Fruit fly (Drosophila melanogaster) whole organism, embryonic: Measurements from ENCODE around the gene Tmhs.

Source experiments
- Atf3 ChIP-seq: fragments of 200-800 bp; sonication (Bioruptor generic); optimal IDR thresholded peaks from 3 replicates; lab custom pipeline; 2016; ENCODE audit warnings: missing biosample characterization, missing genetic modification characterization
- B-H2 ChIP-seq: fragments of 200-800 bp; sonication (Bioruptor generic); optimal IDR thresholded peaks from 2 replicates; lab custom pipeline; 2018; ENCODE audit warnings: missing biosample characterization, mild to moderate bottlenecking, missing genetic modification characterization
- CG11504 ChIP-seq: fragments of 200-800 bp; sonication (Bioruptor generic); optimal IDR thresholded peaks from 3 replicates; lab custom pipeline; 2019; ENCODE audit warnings: missing biosample characterization, mild to moderate bottlenecking, missing genetic modification characterization, moderate library complexity
- CG13624 ChIP-seq: fragments of 200-800 bp; sonication (Bioruptor generic); optimal IDR thresholded peaks from 2 replicates; lab custom pipeline; 2016; ENCODE audit warnings: missing biosample characterization, missing genetic modification characterization
- CG14710 ChIP-seq: fragments of 200-800 bp; sonication (Bioruptor generic); optimal IDR thresholded peaks from 3 replicates; lab custom pipeline; 2019; ENCODE audit warnings: missing biosample characterization, mild to moderate bottlenecking, missing genetic modification characterization, moderate library complexity
- CG14860 ChIP-seq: fragments of 200-800 bp; sonication (Bioruptor generic); IDR thresholded peaks from 3 replicates; pipeline ENCODE4 v1.3.6; 2022; ENCODE audit warnings: missing biosample characterization, missing genetic modification characterization; ENCODE audit not compliant: partially characterized antibody
- CG15073 ChIP-seq: fragments of 200-800 bp; sonication (Bioruptor generic); optimal IDR thresholded peaks from 2 replicates; lab custom pipeline; 2016; ENCODE audit warnings: missing biosample characterization, missing genetic modification characterization
- CG33557 ChIP-seq: fragments of 200-800 bp; sonication (Bioruptor generic); optimal IDR thresholded peaks from 2 replicates; lab custom pipeline; 2019; ENCODE audit warnings: missing biosample characterization, mild to moderate bottlenecking, missing genetic modification characterization, moderate library complexity
- CG3726 ChIP-seq: fragments of 200-800 bp; sonication (Bioruptor generic); IDR thresholded peaks from 3 replicates; pipeline ENCODE4, ENCODE4 v1.3.6; 2022; ENCODE audit warnings: missing biosample characterization, missing genetic modification characterization
- CG42726 ChIP-seq: fragments of 200-800 bp; sonication (Bioruptor generic); IDR thresholded peaks from 2 replicates; pipeline ENCODE4 v1.3.6; 2022; ENCODE audit warnings: missing biosample characterization, missing genetic modification characterization; ENCODE audit not compliant: partially characterized antibody
- CG6175 ChIP-seq: fragments of 200-800 bp; sonication (Bioruptor generic); IDR thresholded peaks from 3 replicates; pipeline ENCODE4 v1.3.6; 2022; ENCODE audit warnings: missing biosample characterization, missing genetic modification characterization
- CG6254 ChIP-seq: fragments of 200-800 bp; sonication (Bioruptor generic); optimal IDR thresholded peaks from 3 replicates; lab custom pipeline; 2017; ENCODE audit warnings: mild to moderate bottlenecking, missing biosample characterization, missing genetic modification reagents, missing genetic modification characterization
- CG6272 ChIP-seq: fragments of 200-800 bp; sonication (Bioruptor generic); IDR thresholded peaks from 2 replicates; pipeline ENCODE4 v1.3.6; 2022; ENCODE audit warnings: missing biosample characterization, missing genetic modification characterization
- CG6683 ChIP-seq: fragments of 200-800 bp; sonication (Bioruptor generic); optimal IDR thresholded peaks from 2 replicates; lab custom pipeline; 2017; ENCODE audit warnings: missing biosample characterization, mild to moderate bottlenecking, missing genetic modification characterization, missing genetic modification reagents
- CG6854 ChIP-seq: fragments of 200-800 bp; sonication (Bioruptor generic); optimal IDR thresholded peaks from 3 replicates; lab custom pipeline; 2017; ENCODE audit warnings: missing biosample characterization, mild to moderate bottlenecking, missing genetic modification characterization
- CG8281 ChIP-seq: fragments of 200-800 bp; sonication (Bioruptor generic); optimal IDR thresholded peaks from 2 replicates; lab custom pipeline; 2018; ENCODE audit warnings: missing biosample characterization, mild to moderate bottlenecking, missing genetic modification characterization, moderate library complexity
- Dad ChIP-seq: fragments of 200-800 bp; sonication (Bioruptor generic); optimal IDR thresholded peaks from 3 replicates; lab custom pipeline; 2016; ENCODE audit warnings: missing biosample characterization, missing genetic modification characterization
- Dek ChIP-seq: fragments of 200-800 bp; sonication (Bioruptor generic); optimal IDR thresholded peaks from 3 replicates; lab custom pipeline; 2019; ENCODE audit warnings: missing biosample characterization, mild to moderate bottlenecking, missing genetic modification characterization, moderate library complexity
- Dip2 ChIP-seq: fragments of 200-800 bp; sonication (Bioruptor generic); IDR thresholded peaks from 2 replicates; pipeline ENCODE4 v1.3.6; 2022; ENCODE audit warnings: missing biosample characterization, missing genetic modification characterization
- Doc3 ChIP-seq: fragments of 200-800 bp; sonication (Bioruptor generic); IDR thresholded peaks from 3 replicates; pipeline ENCODE4 v1.3.6; 2022; ENCODE audit warnings: missing biosample characterization, missing genetic modification characterization; ENCODE audit not compliant: partially characterized antibody
- Eip74EF ChIP-seq, 2 experiments: fragments of 200-800 bp in 1 of 2; fragments of >200 bp in 1 of 2; sonication (Bioruptor generic) in 1 of 2; optimal IDR thresholded peaks; 2 replicates each; lab custom pipeline; 2017 to 2019; ENCODE audit warnings: missing biosample characterization in 2 of 2, missing genetic modification characterization in 2 of 2, mild to moderate bottlenecking in 1 of 2, moderate library complexity in 1 of 2
- HHEX ChIP-seq: fragments of 200-800 bp; sonication (Bioruptor generic); optimal IDR thresholded peaks from 3 replicates; lab custom pipeline; 2017; ENCODE audit warnings: missing biosample characterization, mild to moderate bottlenecking, missing genetic modification characterization, missing genetic modification reagents
- HLH4C ChIP-seq: fragments of 200-800 bp; sonication (Bioruptor generic); IDR thresholded peaks from 3 replicates; pipeline ENCODE4 v1.3.6; 2022; ENCODE audit warnings: missing biosample characterization, missing genetic modification characterization; ENCODE audit not compliant: partially characterized antibody
- HLH54F ChIP-seq: fragments of 200-800 bp; sonication (Bioruptor generic); optimal IDR thresholded peaks from 3 replicates; lab custom pipeline; 2016; ENCODE audit warnings: missing biosample characterization, missing genetic modification characterization
- Hand ChIP-seq: fragments of 200-800 bp; sonication (Bioruptor generic); optimal IDR thresholded peaks from 2 replicates; lab custom pipeline; 2017; ENCODE audit warnings: mild to moderate bottlenecking, missing biosample characterization, missing genetic modification reagents, missing genetic modification characterization
- Kr ChIP-seq: fragments of 200-800 bp; sonication (Bioruptor generic); optimal IDR thresholded peaks from 2 replicates; lab custom pipeline; 2017; ENCODE audit warnings: missing biosample characterization, mild to moderate bottlenecking, missing genetic modification characterization
- MBD-R2 ChIP-seq: fragments of 200-800 bp; sonication (Bioruptor generic); IDR thresholded peaks from 2 replicates; pipeline ENCODE4 v1.3.6; 2022; ENCODE audit warnings: missing biosample characterization, missing genetic modification characterization
- Max ChIP-seq: fragments of 200-800 bp; sonication (Bioruptor generic); optimal IDR thresholded peaks from 2 replicates; lab custom pipeline; 2016; ENCODE audit warnings: missing biosample characterization, mild to moderate bottlenecking, missing genetic modification characterization
- PHDP ChIP-seq: fragments of 200-800 bp; sonication (Bioruptor generic); optimal IDR thresholded peaks from 3 replicates; lab custom pipeline; 2018; ENCODE audit warnings: missing biosample characterization, mild to moderate bottlenecking, missing genetic modification characterization, moderate library complexity
- Taf1 ChIP-seq: fragments of 200-800 bp; sonication (Bioruptor generic); IDR thresholded peaks from 2 replicates; pipeline ENCODE4 v1.3.6; 2022; ENCODE audit warnings: missing biosample characterization, missing genetic modification characterization
- Vsx1 ChIP-seq: fragments of 200-800 bp; sonication (Bioruptor generic); optimal IDR thresholded peaks from 2 replicates; lab custom pipeline; 2017; ENCODE audit warnings: missing biosample characterization, mild to moderate bottlenecking, missing genetic modification characterization, missing genetic modification reagents
- Xbp1 ChIP-seq: fragments of 200-800 bp; sonication (Bioruptor generic); optimal IDR thresholded peaks from 3 replicates; lab custom pipeline; 2016; ENCODE audit warnings: missing biosample characterization, mild to moderate bottlenecking, missing genetic modification characterization
- ac ChIP-seq: fragments of 200-800 bp; sonication (Bioruptor generic); optimal IDR thresholded peaks from 3 replicates; lab custom pipeline; 2017; ENCODE audit warnings: missing biosample characterization, mild to moderate bottlenecking, missing genetic modification characterization
- ash1 ChIP-seq: fragments of 200-800 bp; sonication (Bioruptor generic); optimal IDR thresholded peaks from 2 replicates; lab custom pipeline; 2018; ENCODE audit warnings: missing biosample characterization, mild to moderate bottlenecking, missing genetic modification characterization
- az2 ChIP-seq: fragments of 200-800 bp; sonication (Bioruptor generic); optimal IDR thresholded peaks from 3 replicates; lab custom pipeline; 2016; ENCODE audit warnings: missing biosample characterization, missing genetic modification characterization
- bbx ChIP-seq: fragments of 200-800 bp; sonication (Bioruptor generic); IDR thresholded peaks from 2 replicates; pipeline ENCODE4 v1.3.6; 2022; ENCODE audit warnings: missing biosample characterization, missing genetic modification characterization; ENCODE audit not compliant: partially characterized antibody
- caup ChIP-seq: fragments of 200-800 bp; sonication (Bioruptor generic); optimal IDR thresholded peaks from 3 replicates; lab custom pipeline; 2017; ENCODE audit warnings: missing biosample characterization, mild to moderate bottlenecking, missing genetic modification characterization, moderate library complexity; ENCODE audit not compliant: severe bottlenecking
- croc ChIP-seq: fragments of 200-800 bp; sonication (Bioruptor generic); conservative IDR thresholded peaks from 3 replicates; pipeline ENCODE4 v1.3.6; 2022; ENCODE audit warnings: missing biosample characterization, missing genetic modification characterization
- gem ChIP-seq: fragments of 200-800 bp; sonication (Bioruptor generic); optimal IDR thresholded peaks from 2 replicates; lab custom pipeline; 2019; ENCODE audit warnings: missing biosample characterization, mild to moderate bottlenecking, missing genetic modification characterization, moderate library complexity
- h ChIP-seq: fragments of >200 bp; optimal IDR thresholded peaks from 2 replicates; lab custom pipeline; 2017
- lmd ChIP-seq: fragments of 200-800 bp; sonication (Bioruptor generic); IDR thresholded peaks from 2 replicates; pipeline ENCODE4 v1.3.6; 2022; ENCODE audit warnings: missing biosample characterization, missing genetic modification characterization
- rib ChIP-seq: fragments of 200-800 bp; sonication (Bioruptor generic); IDR thresholded peaks from 2 replicates; pipeline ENCODE4 v1.3.6; 2022; ENCODE audit warnings: missing biosample characterization, missing genetic modification characterization
- row ChIP-seq: fragments of 200-800 bp; sonication (Bioruptor generic); IDR thresholded peaks from 3 replicates; pipeline ENCODE4 v1.3.6; 2022; ENCODE audit warnings: missing biosample characterization, missing genetic modification characterization
- sens-2 ChIP-seq: fragments of 200-800 bp; sonication (Bioruptor generic); IDR thresholded peaks from 2 replicates; pipeline ENCODE4 v1.3.6; 2022; ENCODE audit warnings: missing biosample characterization, missing genetic modification characterization
- sima ChIP-seq: fragments of 200-800 bp; sonication (Bioruptor generic); optimal IDR thresholded peaks from 2 replicates; lab custom pipeline; 2016; ENCODE audit warnings: missing biosample characterization, missing genetic modification characterization
- slou ChIP-seq: fragments of 200-800 bp; sonication (Bioruptor generic); optimal IDR thresholded peaks from 3 replicates; lab custom pipeline; 2016; ENCODE audit warnings: missing biosample characterization, missing genetic modification characterization
- sob ChIP-seq: fragments of 200-800 bp; sonication (Bioruptor generic); IDR thresholded peaks from 2 replicates; pipeline ENCODE4 v1.3.6; 2022; ENCODE audit warnings: missing biosample characterization, missing genetic modification characterization
- ssp ChIP-seq: fragments of 200-800 bp; sonication (Bioruptor generic); IDR thresholded peaks from 2 replicates; pipeline ENCODE4 v1.3.6; 2022; ENCODE audit warnings: missing biosample characterization, missing genetic modification characterization
- trh ChIP-seq: fragments of 200-800 bp; sonication (Bioruptor generic); optimal IDR thresholded peaks from 2 replicates; lab custom pipeline; 2016; ENCODE audit warnings: missing biosample characterization, missing genetic modification characterization
- yki ChIP-seq: fragments of >200 bp; optimal IDR thresholded peaks from 3 replicates; lab custom pipeline; 2018

Tmhs gene

dm6 chr3L:1876215-1876625 lies 9.2 kb upstream of the Tmhs start, which contains the start of gene dre4 (continued):
- TF ChIP-seq CG6683 (GFP tag; lab: Kevin White, UChicago) (peak; percentile 34), CG15073 (GFP tag; lab: Kevin White, UChicago) (no peak), croc (peak; percentile 15; the same call in 1 of the 3 replicates), Kr (GFP tag; lab: Kevin White, UChicago) (no peak), Taf1 (GFP tag; lab: Robert Waterston, UW) (peak; percentile 57), CG13624 (GFP tag; lab: Kevin White, UChicago) (peak; percentile 89), CG8281 (no peak), B-H2 (GFP tag; lab: Kevin White, UChicago) (no peak), CG6854 (GFP tag; lab: Kevin White, UChicago) (no peak), lmd (GFP tag; lab: Robert Waterston, UW) (peak; percentile 52), CG6175 (GFP tag; lab: Robert Waterston, UW) (no peak), bbx (GFP tag; lab: Robert Waterston, UW) (peak; percentile 9; the same call in 1 of the 2 replicates), row (GFP tag; lab: Robert Waterston, UW) (peak; percentile 70), caup (peak; percentile 51), MBD-R2 (peak; percentile 95), Vsx1 (GFP tag; lab: Kevin White, UChicago) (no peak), Xbp1 (GFP tag; lab: Kevin White, UChicago) (peak; percentile 81), h (lab: Kevin White, UChicago) (no peak), sima (GFP tag; lab: Kevin White, UChicago) (peak; percentile 27), CG6272 (GFP tag; lab: Robert Waterston, UW) (peak; percentile 47; the same call in 1 of the 2 replicates), ssp (peak; percentile 56), Dip2 (no peak), CG11504 (tag; lab: Kevin White, UChicago) (peak; percentile 75), slou (peak; percentile 54), PHDP (tag; lab: Kevin White, UChicago) (peak; percentile 80), Atf3 (peak; percentile 43), gem (tag; lab: Kevin White, UChicago) (peak; percentile 80), trh (GFP tag; lab: Kevin White, UChicago) (no peak), yki (lab: Kevin White, UChicago) (no peak), Max (peak; percentile 65), az2 (GFP tag; lab: Kevin White, UChicago) (peak; percentile 63), Dad (peak; percentile 72), CG33557 (GFP tag; lab: Kevin White, UChicago) (no peak), HLH4C (GFP tag; lab: Robert Waterston, UW) (no peak; the same call in 2 of the 3 replicates), Hand (GFP tag; lab: Kevin White, UChicago) (no peak), Eip74EF (GFP tag; optimal IDR thresholded peaks at IDR 0.05; lab: Kevin White, UChicago) (no peak), sens-2 (GFP tag; lab: Robert Waterston, UW) (peak; percentile 32; the same call in 1 of the 2 replicates), CG14860 (GFP tag; lab: Robert Waterston, UW) (no peak), Dek (peak; percentile 57), ash1 (no peak), CG3726 (GFP tag; lab: Robert Waterston, UW) (0 out of 3 replicates have a peak, but pooled peaks have one; percentile 29), HHEX (GFP tag; lab: Kevin White, UChicago) (peak; percentile 64), HLH54F (GFP tag; lab: Kevin White, UChicago) (peak; percentile 74), ac (GFP tag; lab: Kevin White, UChicago) (no peak), CG42726 (GFP tag; lab: Robert Waterston, UW) (no peak), sob (peak; percentile 66; the same call in 1 of the 2 replicates), CG6254 (peak; percentile 73), rib (GFP tag; lab: Robert Waterston, UW) (peak; percentile 76; the same call in 1 of the 2 replicates), CG14710 (peak; percentile 82), Doc3 (GFP tag; lab: Robert Waterston, UW) (no peak)
